Worm (Caenorhabditis elegans) whole organism, young adult: ENCODE results near the gene cht-2.
A peak's percentile ranks its signal among the peaks of the same experiment; 100 is the strongest.

Experiments used
- F49E8.2 ChIP-seq: sonication (generic microtip); optimal IDR thresholded peaks from 3 replicates; lab custom pipeline; 2017; ENCODE audit warnings: missing genetic modification characterization, mild to moderate bottlenecking, missing compliant biosample characterization, antibody characterized with exemption, moderate library complexity; ENCODE audit not compliant: insufficient read depth
- F55B11.4 ChIP-seq: sonication (generic microtip); optimal IDR thresholded peaks from 2 replicates; lab custom pipeline; 2016; ENCODE audit warnings: missing compliant biosample characterization, missing genetic modification characterization, borderline replicate concordance; ENCODE audit not compliant: insufficient read depth
- atf-7 ChIP-seq: sonication (generic microtip); optimal IDR thresholded peaks from 2 replicates; lab custom pipeline; 2017; ENCODE audit warnings: mild to moderate bottlenecking, missing genetic modification characterization, missing compliant biosample characterization
- cebp-1 ChIP-seq, 2 experiments: fragments of 200-800 bp in 1 of 2; sonication (Bioruptor generic) in 1 of 2; sonication (generic microtip) in 1 of 2; IDR thresholded peaks in 1 of 2; optimal IDR thresholded peaks in 1 of 2; 2 replicates each; pipeline versions ENCODE4 v1.3.6 to Lab custom; 2017 to 2022; ENCODE audit warnings: missing compliant biosample characterization in 2 of 2, missing genetic modification characterization in 2 of 2, mild to moderate bottlenecking in 1 of 2, missing genetic modification reagents in 1 of 2, moderate library complexity in 1 of 2
- efl-1 ChIP-seq: fragments of 150-350 bp; optimal IDR thresholded peaks from 2 replicates; lab custom pipeline; 2014; ENCODE audit warnings: missing biosample characterization, missing genetic modification reagents, missing genetic modification characterization
- let-607 ChIP-seq, 2 experiments: fragments of 200-800 bp in 1 of 2; sonication (Bioruptor generic) in 1 of 2; sonication (generic microtip) in 1 of 2; optimal IDR thresholded peaks; 2 replicates each; lab custom pipeline; 2016 to 2018; ENCODE audit warnings: mild to moderate bottlenecking in 2 of 2, missing compliant biosample characterization in 2 of 2, missing genetic modification characterization in 2 of 2, moderate library complexity in 2 of 2, missing genotype in 1 of 2
- lin-35 ChIP-seq, 3 experiments: fragments of 150-350 bp in 2 of 3; sonication (generic microtip) in 1 of 3; optimal IDR thresholded peaks; 2 replicates each; lab custom pipeline; 2014 to 2018; ENCODE audit warnings: missing biosample characterization in 3 of 3, missing genetic modification characterization in 3 of 3, missing genetic modification reagents in 3 of 3
- lsy-27 ChIP-seq: sonication (generic microtip); optimal IDR thresholded peaks from 2 replicates; lab custom pipeline; 2017; ENCODE audit warnings: missing genetic modification characterization, mild to moderate bottlenecking, missing compliant biosample characterization, antibody characterized with exemption, missing genotype, borderline replicate concordance; ENCODE audit not compliant: insufficient read depth
- mxl-1 ChIP-seq: sonication (generic microtip); optimal IDR thresholded peaks from 2 replicates; lab custom pipeline; 2016; ENCODE audit warnings: missing genetic modification characterization, missing compliant biosample characterization
- snpc-4 ChIP-seq, 5 experiments: fragments of 150-350 bp in 1 of 5; sonication (generic microtip) in 4 of 5; optimal IDR thresholded peaks; 2 replicates each; lab custom pipeline; 2014 to 2018; ENCODE audit warnings: missing genetic modification characterization in 5 of 5, missing biosample characterization in 3 of 5, antibody characterized with exemption in 2 of 5, mild to moderate bottlenecking in 2 of 5, missing compliant biosample characterization in 2 of 5, missing genotype in 2 of 5, moderate library complexity in 2 of 5, missing genetic modification reagents in 1 of 5
- unc-62 ChIP-seq: fragments of 150-350 bp; optimal IDR thresholded peaks from 2 replicates; lab custom pipeline; 2014; ENCODE audit warnings: missing biosample characterization, missing genetic modification reagents, missing genetic modification characterization
- xnd-1 ChIP-seq: sonication (generic microtip); optimal IDR thresholded peaks from 2 replicates; lab custom pipeline; 2016; ENCODE audit warnings: missing genotype, missing genetic modification reagents, missing genetic modification characterization, missing compliant biosample characterization

DNA sequence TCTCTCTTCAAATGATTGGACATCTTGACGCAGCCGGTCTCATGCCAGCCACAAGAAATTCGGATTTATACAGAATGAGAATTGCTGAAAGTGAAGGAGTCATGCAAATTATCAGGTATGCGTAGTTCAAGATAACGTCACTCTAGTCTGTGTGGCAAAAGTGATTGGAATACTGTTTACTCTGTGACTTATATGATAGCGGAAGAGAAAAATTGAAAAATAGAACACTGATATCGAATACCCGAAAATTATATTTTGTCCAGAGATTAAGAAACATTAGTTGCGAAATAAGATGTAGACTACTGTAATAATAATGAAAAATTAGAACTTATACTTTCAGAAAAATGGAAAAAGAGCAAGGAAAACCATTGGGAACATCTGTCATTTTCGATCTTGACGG lies 5.2 kb upstream of the cht-2 start:
- no peak for TF ChIP-seq mxl-1 (tag; lab: Kevin White, UChicago)
- no peak for TF ChIP-seq efl-1 (GFP tag; lab: Kevin White, UChicago)
- TF ChIP-seq let-607 (tag; optimal IDR thresholded peaks at IDR 0.05; lab: Kevin White, UChicago), result no peak
- TF ChIP-seq xnd-1 (tag; lab: Kevin White, UChicago), result no peak
- TF ChIP-seq cebp-1 (GFP tag; IDR thresholded peaks at IDR 0.05; lab: Robert Waterston, UW), result no peak
- peak; percentile 59 for TF ChIP-seq cebp-1 (tag; optimal IDR thresholded peaks at IDR 0.05; lab: Kevin White, UChicago)
- no peak for TF ChIP-seq snpc-4 (GFP tag; optimal IDR thresholded peaks at IDR 0.05; lab: Kevin White, UChicago)
- TF ChIP-seq snpc-4 (tag; optimal IDR thresholded peaks at IDR 0.05; lab: Kevin White, UChicago), result no peak
- no peak for TF ChIP-seq lsy-27 (tag; lab: Kevin White, UChicago)
- TF ChIP-seq lin-35 (GFP tag; optimal IDR thresholded peaks at IDR 0.05; lab: Kevin White, UChicago), result no peak
- no peak for TF ChIP-seq atf-7 (tag; lab: Kevin White, UChicago)
- TF ChIP-seq unc-62 (GFP tag; lab: Kevin White, UChicago), result no peak
- TF ChIP-seq F49E8.2 (tag; lab: Kevin White, UChicago), result no peak
- TF ChIP-seq F55B11.4 (tag; lab: Kevin White, UChicago), result no peak
